Fruit fly (Drosophila melanogaster): Measurements from ENCODE around the gene smog.

Gene smog

dm6 chr2L:4891914-4892469 lies 39.3 kb downstream of the smog start, which contains the start of gene CG3036 (continued):
- peak; percentile 100 for TF ChIP-seq Adf1 (GFP tag; IDR thresholded peaks at IDR 0.05)
- peak; percentile 100 for TF ChIP-seq CG8281 (tag; optimal IDR thresholded peaks at IDR 0.05)
- TF ChIP-seq dan (GFP tag; IDR thresholded peaks at IDR 0.05): no peak
- TF ChIP-seq schlank (tag; optimal IDR thresholded peaks at IDR 0.05): no peak
- TF ChIP-seq tap (tag; optimal IDR thresholded peaks at IDR 0.05): no peak
- no peak for TF ChIP-seq Ssrp (tag; optimal IDR thresholded peaks at IDR 0.05)
- peak; percentile 7 for TF ChIP-seq CG2202 (tag; optimal IDR thresholded peaks at IDR 0.05)
- no peak for TF ChIP-seq CG10462 (GFP tag; optimal IDR thresholded peaks at IDR 0.05)
- TF ChIP-seq CG15601 (tag; optimal IDR thresholded peaks at IDR 0.05): peak; percentile 70
- peak; percentile 35 for TF ChIP-seq CG2678 (tag; optimal IDR thresholded peaks at IDR 0.05)
- no peak for TF ChIP-seq Sox100B (GFP tag; optimal IDR thresholded peaks at IDR 0.05)
- peak; percentile 20 for TF ChIP-seq CG33557 (GFP tag; optimal IDR thresholded peaks at IDR 0.05)
- peak; percentile 77 for TF ChIP-seq CG8924 (tag; optimal IDR thresholded peaks at IDR 0.05)
- peak; percentile 57 for TF ChIP-seq fd64A (GFP tag; optimal IDR thresholded peaks at IDR 0.05)
- TF ChIP-seq CG16863 (GFP tag; optimal IDR thresholded peaks at IDR 0.05): no peak
- peak; percentile 11 for TF ChIP-seq CG17385 (GFP tag; optimal IDR thresholded peaks at IDR 0.05)
- TF ChIP-seq croc (GFP tag; conservative IDR thresholded peaks at IDR 0.05): no peak; the same call in 2 of the 3 replicates
- TF ChIP-seq CG2875 (GFP tag; optimal IDR thresholded peaks at IDR 0.05): peak; percentile 15
- TF ChIP-seq rib (GFP tag; IDR thresholded peaks at IDR 0.05): 0 out of 2 replicates have a peak, but pooled peaks have one; percentile 19
- TF ChIP-seq Hey (tag; optimal IDR thresholded peaks at IDR 0.05): no peak
- TF ChIP-seq Doc2 (GFP tag; IDR thresholded peaks at IDR 0.05): no peak
- peak; percentile 48 for TF ChIP-seq unpg (GFP tag; optimal IDR thresholded peaks at IDR 0.05)
- TF ChIP-seq fd102C (GFP tag; optimal IDR thresholded peaks at IDR 0.05): peak; percentile 55
- no peak for TF ChIP-seq CG32532 (GFP tag; IDR thresholded peaks at IDR 0.05)
- TF ChIP-seq CG11560 (tag; IDR thresholded peaks at IDR 0.05): no peak
- TF ChIP-seq fru (optimal IDR thresholded peaks at IDR 0.05): no peak
- TF ChIP-seq HmgZ (tag; optimal IDR thresholded peaks at IDR 0.05): peak; percentile 63
- TF ChIP-seq CG18011 (GFP tag; optimal IDR thresholded peaks at IDR 0.05): no peak
- TF ChIP-seq Scr (GFP tag; IDR thresholded peaks at IDR 0.05; ENCODE audit: partially characterized antibody): no peak; the same call in 1 of the 2 replicates
- TF ChIP-seq Fer1 (GFP tag; optimal IDR thresholded peaks at IDR 0.05): peak; percentile 63
- 0 out of 3 replicates have a peak, but pooled peaks have one; percentile 9 for TF ChIP-seq CG11695 (GFP tag; IDR thresholded peaks at IDR 0.05)
- peak; percentile 49 for TF ChIP-seq CG7271 (tag; optimal IDR thresholded peaks at IDR 0.05)
- TF ChIP-seq Max (GFP tag; optimal IDR thresholded peaks at IDR 0.05): peak; percentile 23
- TF ChIP-seq abd-A (tag; optimal IDR thresholded peaks at IDR 0.05): peak; percentile 56
- TF ChIP-seq wdn (GFP tag; IDR thresholded peaks at IDR 0.05): 0 out of 2 replicates have a peak, but pooled peaks have one; percentile 15
- TF ChIP-seq Nf-YC (tag; optimal IDR thresholded peaks at IDR 0.05): peak; percentile 28
- no peak for TF ChIP-seq CoRest (tag; optimal IDR thresholded peaks at IDR 0.05)
- no peak for TF ChIP-seq CG10654 (GFP tag; optimal IDR thresholded peaks at IDR 0.05)
- peak; percentile 22 for TF ChIP-seq Meics (GFP tag; optimal IDR thresholded peaks at IDR 0.05)
- TF ChIP-seq Xrp1 (GFP tag; IDR thresholded peaks at IDR 0.05): peak; percentile 44; the same call in 1 of the 2 replicates
- TF ChIP-seq peb (GFP tag; IDR thresholded peaks at IDR 0.05): no peak
- TF ChIP-seq CG8290 (GFP tag; optimal IDR thresholded peaks at IDR 0.05): peak; percentile 32
- TF ChIP-seq CG8290 (tag; optimal IDR thresholded peaks at IDR 0.05): peak; percentile 4 to 70
- TF ChIP-seq CG17328 (GFP tag; IDR thresholded peaks at IDR 0.05): peak; percentile 63
- TF ChIP-seq CG4360 (GFP tag; IDR thresholded peaks at IDR 0.05): peak; percentile 98
- no peak for TF ChIP-seq gfzf (GFP tag; optimal IDR thresholded peaks at IDR 0.05)
- TF ChIP-seq da (GFP tag; optimal IDR thresholded peaks at IDR 0.05): peak; percentile 14
- TF ChIP-seq gro (GFP tag; optimal IDR thresholded peaks at IDR 0.05): peak; percentile 68
- TF ChIP-seq CG14014 (GFP tag; IDR thresholded peaks at IDR 0.05): peak; percentile 56
- no peak for TF ChIP-seq Neu2 (GFP tag; optimal IDR thresholded peaks at IDR 0.05; ENCODE audit: borderline replicate concordance)
- TF ChIP-seq repo (GFP tag; optimal IDR thresholded peaks at IDR 0.05): peak; percentile 27
